Fruit fly (Drosophila melanogaster): ENCODE measurements around the gene Taf13.

The Taf13 gene

dm6 chr2L:20093794-20094193 lies at the start of gene Taf13, which contains the start of gene nesd:
Gene Taf13, minus strand, starts transcription at chr2L:20093849.
Gene nesd, plus strand, starts transcription at chr2L:20093972.
- TF ChIP-seq inv (GFP tag; IDR thresholded peaks at IDR 0.05; ENCODE audit: partially characterized antibody) (peak; percentile 65), CkIIα-i1 (GFP tag; IDR thresholded peaks at IDR 0.05) (no peak), ci (GFP tag; IDR thresholded peaks at IDR 0.05) (no peak), Neu2 (GFP tag; optimal IDR thresholded peaks at IDR 0.05; ENCODE audit: borderline replicate concordance) (no peak), CG1233 (GFP tag; optimal IDR thresholded peaks at IDR 0.05) (no peak), nau (GFP tag; optimal IDR thresholded peaks at IDR 0.05) (no peak), CG4424 (GFP tag; optimal IDR thresholded peaks at IDR 0.05) (peak; percentile 38), CG1602 (GFP tag; optimal IDR thresholded peaks at IDR 0.05) (no peak), Optix (GFP tag; IDR thresholded peaks at IDR 0.05) (no peak), ase (GFP tag; IDR thresholded peaks at IDR 0.05) (no peak), gt (GFP tag; IDR thresholded peaks at IDR 0.05) (no peak), tgo (GFP tag; IDR thresholded peaks at IDR 0.05) (no peak), CG15269 (tag; optimal IDR thresholded peaks at IDR 0.05) (peak; percentile 32), CG11560 (tag; IDR thresholded peaks at IDR 0.05) (no peak), dmrt99B (tag; optimal IDR thresholded peaks at IDR 0.05) (peak; percentile 20), mirr (GFP tag; optimal IDR thresholded peaks at IDR 0.05) (no peak), Lim3 (GFP tag; IDR thresholded peaks at IDR 0.05) (no peak), CG12942 (GFP tag; optimal IDR thresholded peaks at IDR 0.05) (no peak), NC2β (GFP tag; optimal IDR thresholded peaks at IDR 0.05) (no peak), CG32767 (GFP tag; IDR thresholded peaks at IDR 0.05) (peak; percentile 16; the same call in 1 of the 2 replicates), br (optimal IDR thresholded peaks at IDR 0.05) (no peak), CG6854 (GFP tag; optimal IDR thresholded peaks at IDR 0.05) (no peak), CG2199 (GFP tag; IDR thresholded peaks at IDR 0.05) (no peak), trh (GFP tag; optimal IDR thresholded peaks at IDR 0.05) (no peak), dimm (GFP tag; IDR thresholded peaks at IDR 0.05) (no peak), nmo (GFP tag; optimal IDR thresholded peaks at IDR 0.05) (peak; percentile 79), CG8290 (GFP tag; optimal IDR thresholded peaks at IDR 0.05) (peak; percentile 53), CG8290 (tag; optimal IDR thresholded peaks at IDR 0.05) (peak in 1 of 2 experiments; percentile 32), NFAT (GFP tag; IDR thresholded peaks at IDR 0.05) (no peak), CG11695 (GFP tag; IDR thresholded peaks at IDR 0.05) (no peak), maf-S (GFP tag; optimal IDR thresholded peaks at IDR 0.05) (no peak), CG5245 (GFP tag; optimal IDR thresholded peaks at IDR 0.05) (no peak), nerfin-2 (GFP tag; IDR thresholded peaks at IDR 0.05; ENCODE audit: partially characterized antibody) (peak; percentile 64), CG17359 (tag; optimal IDR thresholded peaks at IDR 0.05) (no peak), crp (GFP tag; optimal IDR thresholded peaks at IDR 0.05) (peak in 1 of 2 experiments; percentile 52), CG18262 (tag; optimal IDR thresholded peaks at IDR 0.05) (peak; percentile 35), NfI (GFP tag; optimal IDR thresholded peaks at IDR 0.05) (peak; percentile 46), CG15696 (tag; optimal IDR thresholded peaks at IDR 0.05) (peak; percentile 27), lilli (GFP tag; optimal IDR thresholded peaks at IDR 0.05) (peak; percentile 62), Atf6 (GFP tag; IDR thresholded peaks at IDR 0.05) (no peak), cato (GFP tag; optimal IDR thresholded peaks at IDR 0.05; ENCODE audit: borderline replicate concordance) (no peak), CG2712 (tag; optimal IDR thresholded peaks at IDR 0.05) (peak; percentile 64), her (GFP tag; optimal IDR thresholded peaks at IDR 0.05) (no peak), Hr39 (optimal IDR thresholded peaks at IDR 0.05) (no peak), CG7745 (tag; optimal IDR thresholded peaks at IDR 0.05) (no peak), Opbp (GFP tag; IDR thresholded peaks at IDR 0.05; ENCODE audit: partially characterized antibody) (no peak; the same call in 2 of the 3 replicates), CG7963 (GFP tag; IDR thresholded peaks at IDR 0.05; ENCODE audit: partially characterized antibody) (peak; percentile 49; the same call in 2 of the 3 replicates), grau (tag; optimal IDR thresholded peaks at IDR 0.05) (peak; percentile 66), Hmr (GFP tag; optimal IDR thresholded peaks at IDR 0.05) (peak; percentile 37), CG12659 (GFP tag; optimal IDR thresholded peaks at IDR 0.05) (peak; percentile 60), vnd (GFP tag; IDR thresholded peaks at IDR 0.05; ENCODE audit: partially characterized antibody) (peak; percentile 78), abd-A (tag; optimal IDR thresholded peaks at IDR 0.05) (no peak)
